Worm (Caenorhabditis elegans) whole organism, young adult: ENCODE data around the gene C52A11.3.

Experiments used
- F22D6.2 ChIP-seq: sonication (generic microtip); optimal IDR thresholded peaks from 2 replicates; lab custom pipeline; 2016; ENCODE audit warnings: mild to moderate bottlenecking, missing genetic modification characterization, missing compliant biosample characterization
- F37B4.10 ChIP-seq: fragments of 200-800 bp; sonication (Bioruptor generic); IDR thresholded peaks from 2 replicates; pipeline ENCODE4 v1.3.6; 2022; ENCODE audit warnings: missing genetic modification characterization, missing compliant biosample characterization
- F49E8.2 ChIP-seq: sonication (generic microtip); optimal IDR thresholded peaks from 3 replicates; lab custom pipeline; 2017; ENCODE audit warnings: missing genetic modification characterization, mild to moderate bottlenecking, missing compliant biosample characterization, antibody characterized with exemption, moderate library complexity; ENCODE audit not compliant: insufficient read depth
- F57C9.4 ChIP-seq: sonication (generic microtip); optimal IDR thresholded peaks from 2 replicates; lab custom pipeline; 2017; ENCODE audit warnings: mild to moderate bottlenecking, missing genetic modification characterization, missing compliant biosample characterization
- Y53F4B.3 ChIP-seq: fragments of 200-800 bp; sonication (Bioruptor generic); IDR thresholded peaks from 2 replicates; pipeline ENCODE4 v1.3.6; 2022; ENCODE audit warnings: missing genetic modification reagents, missing genetic modification characterization, missing compliant biosample characterization
- ZK185.1 ChIP-seq: sonication (generic microtip); optimal IDR thresholded peaks from 2 replicates; lab custom pipeline; 2016; ENCODE audit warnings: mild to moderate bottlenecking, missing genetic modification characterization, missing compliant biosample characterization; ENCODE audit not compliant: poor library complexity, severe bottlenecking
- atf-7 ChIP-seq: sonication (generic microtip); optimal IDR thresholded peaks from 2 replicates; lab custom pipeline; 2017; ENCODE audit warnings: mild to moderate bottlenecking, missing genetic modification characterization, missing compliant biosample characterization
- attf-5 ChIP-seq: fragments of 200-800 bp; sonication (Bioruptor generic); optimal IDR thresholded peaks from 2 replicates; lab custom pipeline; 2018; ENCODE audit warnings: mild to moderate bottlenecking, missing genetic modification characterization, missing compliant biosample characterization
- bed-1 ChIP-seq: fragments of 200-800 bp; sonication (Bioruptor generic); IDR thresholded peaks from 2 replicates; pipeline ENCODE4 v1.3.6; 2022; ENCODE audit warnings: missing genetic modification reagents, missing genetic modification characterization, missing compliant biosample characterization
- bed-2 ChIP-seq: fragments of 200-800 bp; sonication (Bioruptor generic); IDR thresholded peaks from 2 replicates; pipeline ENCODE4 v1.3.6; 2022; ENCODE audit warnings: missing genetic modification reagents, missing genetic modification characterization, missing compliant biosample characterization
- ccch-3 ChIP-seq: fragments of 200-800 bp; sonication (Bioruptor generic); optimal IDR thresholded peaks from 2 replicates; lab custom pipeline; 2018; ENCODE audit warnings: mild to moderate bottlenecking, missing genetic modification characterization, missing compliant biosample characterization
- cebp-1 ChIP-seq, 2 experiments: fragments of 200-800 bp in 1 of 2; sonication (Bioruptor generic) in 1 of 2; sonication (generic microtip) in 1 of 2; IDR thresholded peaks in 1 of 2; optimal IDR thresholded peaks in 1 of 2; 2 replicates each; pipeline versions ENCODE4 v1.3.6 to Lab custom; 2017 to 2022; ENCODE audit warnings: missing compliant biosample characterization in 2 of 2, missing genetic modification characterization in 2 of 2, mild to moderate bottlenecking in 1 of 2, missing genetic modification reagents in 1 of 2, moderate library complexity in 1 of 2
- ceh-100 ChIP-seq: fragments of 200-800 bp; sonication (Bioruptor generic); IDR thresholded peaks from 2 replicates; pipeline ENCODE4 v1.3.6; 2022; ENCODE audit warnings: missing genetic modification reagents, missing genetic modification characterization, missing compliant biosample characterization
- ceh-27 ChIP-seq: fragments of 200-800 bp; sonication (Bioruptor generic); optimal IDR thresholded peaks from 2 replicates; lab custom pipeline; 2018; ENCODE audit warnings: mild to moderate bottlenecking, missing genetic modification characterization, moderate library complexity, missing compliant biosample characterization
- ceh-40 ChIP-seq: fragments of 200-800 bp; sonication (Bioruptor generic); IDR thresholded peaks from 2 replicates; pipeline ENCODE4 v1.3.6; 2022; ENCODE audit warnings: missing genetic modification characterization, missing compliant biosample characterization
- ceh-79 ChIP-seq: sonication (generic microtip); optimal IDR thresholded peaks from 2 replicates; lab custom pipeline; 2017; ENCODE audit warnings: mild to moderate bottlenecking, missing genetic modification characterization, missing compliant biosample characterization
- die-1 ChIP-seq: sonication (generic microtip); optimal IDR thresholded peaks from 2 replicates; lab custom pipeline; 2016; ENCODE audit warnings: missing genotype, mild to moderate bottlenecking, missing genetic modification characterization, missing compliant biosample characterization
- dpl-1 ChIP-seq: fragments of 150-350 bp; optimal IDR thresholded peaks from 2 replicates; lab custom pipeline; 2014; ENCODE audit warnings: missing biosample characterization, missing genetic modification reagents, missing genetic modification characterization
- efl-1 ChIP-seq: fragments of 150-350 bp; optimal IDR thresholded peaks from 2 replicates; lab custom pipeline; 2014; ENCODE audit warnings: missing biosample characterization, missing genetic modification reagents, missing genetic modification characterization
- fkh-3 ChIP-seq: sonication (generic microtip); optimal IDR thresholded peaks from 2 replicates; lab custom pipeline; 2016; ENCODE audit warnings: mild to moderate bottlenecking, missing genetic modification characterization, missing compliant biosample characterization
- hlh-26 ChIP-seq: fragments of 200-800 bp; sonication (Bioruptor generic); conservative IDR thresholded peaks from 2 replicates; pipeline ENCODE4 v1.3.6; 2022; ENCODE audit warnings: missing genetic modification reagents, missing genetic modification characterization, missing compliant biosample characterization
- hmg-20 ChIP-seq: fragments of 200-800 bp; sonication (Bioruptor generic); IDR thresholded peaks from 2 replicates; pipeline ENCODE4 v1.3.6; 2022; ENCODE audit warnings: missing genetic modification reagents, missing genetic modification characterization, missing compliant biosample characterization
- hrde-1 ChIP-seq: sonication (generic microtip); optimal IDR thresholded peaks from 2 replicates; lab custom pipeline; 2016; ENCODE audit warnings: missing genetic modification characterization, mild to moderate bottlenecking, missing compliant biosample characterization, moderate library complexity, missing genotype, missing genetic modification reagents, borderline replicate concordance
- let-607 ChIP-seq, 2 experiments: fragments of 200-800 bp in 1 of 2; sonication (Bioruptor generic) in 1 of 2; sonication (generic microtip) in 1 of 2; optimal IDR thresholded peaks; 2 replicates each; lab custom pipeline; 2016 to 2018; ENCODE audit warnings: mild to moderate bottlenecking in 2 of 2, missing compliant biosample characterization in 2 of 2, missing genetic modification characterization in 2 of 2, moderate library complexity in 2 of 2, missing genotype in 1 of 2
- lin-35 ChIP-seq, 3 experiments: fragments of 150-350 bp in 2 of 3; sonication (generic microtip) in 1 of 3; optimal IDR thresholded peaks; 2 replicates each; lab custom pipeline; 2014 to 2018; ENCODE audit warnings: missing biosample characterization in 3 of 3, missing genetic modification characterization in 3 of 3, missing genetic modification reagents in 3 of 3
- lin-54 ChIP-seq: fragments of 200-800 bp; sonication (Bioruptor generic); optimal IDR thresholded peaks from 2 replicates; lab custom pipeline; 2018; ENCODE audit warnings: mild to moderate bottlenecking, missing genetic modification characterization, missing compliant biosample characterization
- lsl-1 ChIP-seq: fragments of 200-800 bp; sonication (Bioruptor generic); optimal IDR thresholded peaks from 2 replicates; lab custom pipeline; 2018; ENCODE audit warnings: mild to moderate bottlenecking, missing genetic modification characterization, moderate library complexity, missing compliant biosample characterization
- madf-6 ChIP-seq: fragments of 200-800 bp; sonication (Bioruptor generic); IDR thresholded peaks from 2 replicates; pipeline ENCODE4 v1.3.6; 2022; ENCODE audit warnings: missing genetic modification reagents, missing genetic modification characterization, missing compliant biosample characterization
- madf-8 ChIP-seq: fragments of 200-800 bp; sonication (Bioruptor generic); conservative IDR thresholded peaks from 2 replicates; pipeline ENCODE4 v1.3.6; 2022; ENCODE audit warnings: missing genetic modification reagents, missing genetic modification characterization, missing compliant biosample characterization
- mcd-1 ChIP-seq: fragments of 200-800 bp; sonication (Bioruptor generic); IDR thresholded peaks from 2 replicates; pipeline ENCODE4 v1.3.6; 2022; ENCODE audit warnings: missing genetic modification reagents, missing genetic modification characterization, missing compliant biosample characterization
- repo-1 ChIP-seq: sonication (generic microtip); optimal IDR thresholded peaks from 2 replicates; lab custom pipeline; 2017; ENCODE audit warnings: mild to moderate bottlenecking, missing genetic modification characterization, missing compliant biosample characterization
- rpc-1 ChIP-seq, 2 experiments: fragments of 150-350 bp in 1 of 2; sonication (generic microtip) in 1 of 2; optimal IDR thresholded peaks; 2 replicates each; lab custom pipeline; 2014 to 2018; ENCODE audit warnings: missing biosample characterization in 1 of 2, missing genetic modification characterization in 1 of 2, missing genetic modification reagents in 1 of 2, missing genotype in 1 of 2
- snpc-1.3 ChIP-seq: sonication (generic microtip); optimal IDR thresholded peaks from 2 replicates; lab custom pipeline; 2017; ENCODE audit warnings: missing genetic modification characterization, mild to moderate bottlenecking, missing compliant biosample characterization, antibody characterized with exemption, moderate library complexity, missing genotype, missing genetic modification reagents; ENCODE audit not compliant: insufficient read depth
- xnd-1 ChIP-seq: sonication (generic microtip); optimal IDR thresholded peaks from 2 replicates; lab custom pipeline; 2016; ENCODE audit warnings: missing genotype, missing genetic modification reagents, missing genetic modification characterization, missing compliant biosample characterization
- zfh-2 ChIP-seq: fragments of 200-800 bp; sonication (Bioruptor generic); conservative IDR thresholded peaks from 2 replicates; pipeline ENCODE4 v1.3.6; 2022; ENCODE audit warnings: missing genetic modification reagents, missing genetic modification characterization, missing compliant biosample characterization

Gene C52A11.3

ce11 chrII:10708660-10709059 lies 28.5 kb upstream of the C52A11.3 start, which contains the start of gene bli-1:
Gene bli-1, plus strand, starts transcription at chrII:10708960.
- no peak for TF ChIP-seq cebp-1 (GFP tag; IDR thresholded peaks at IDR 0.05; lab: Robert Waterston, UW)
- no peak for TF ChIP-seq cebp-1 (tag; optimal IDR thresholded peaks at IDR 0.05; lab: Kevin White, UChicago)
- TF ChIP-seq ceh-27 = no peak
- no peak for TF ChIP-seq fkh-3 (tag; lab: Kevin White, UChicago)
- TF ChIP-seq bed-1 (GFP tag; lab: Robert Waterston, UW) = no peak
- no peak for TF ChIP-seq ZK185.1 (tag; lab: Kevin White, UChicago)
- TF ChIP-seq snpc-1.3 (tag; lab: Kevin White, UChicago) = no peak
- no peak for TF ChIP-seq ccch-3 (GFP tag; lab: Kevin White, UChicago)
- TF ChIP-seq F22D6.2 = no peak
- TF ChIP-seq hrde-1 = no peak
- no peak for TF ChIP-seq rpc-1 (optimal IDR thresholded peaks at IDR 0.05; lab: Kevin White, UChicago)
- TF ChIP-seq rpc-1 (tag; optimal IDR thresholded peaks at IDR 0.05; lab: Kevin White, UChicago) = no peak
- TF ChIP-seq hmg-20 (GFP tag; lab: Robert Waterston, UW) = no peak
- no peak for TF ChIP-seq F37B4.10 (GFP tag; lab: Robert Waterston, UW)
- no peak for TF ChIP-seq Y53F4B.3
- TF ChIP-seq repo-1 (tag; lab: Kevin White, UChicago) = no peak
- no peak for TF ChIP-seq F57C9.4
- TF ChIP-seq hlh-26 = no peak
- no peak for TF ChIP-seq let-607 (tag; optimal IDR thresholded peaks at IDR 0.05; lab: Kevin White, UChicago)
- TF ChIP-seq madf-6 (GFP tag; lab: Robert Waterston, UW) = no peak

- peak; percentile 47; the same call in 1 of the 2 replicates for TF ChIP-seq madf-6 (GFP tag; lab: Robert Waterston, UW)
- TF ChIP-seq lsl-1 (GFP tag; lab: Kevin White, UChicago) = peak; percentile 56
- peak; percentile 87 for TF ChIP-seq lin-54 (GFP tag; lab: Kevin White, UChicago)
- TF ChIP-seq lin-35 (GFP tag; optimal IDR thresholded peaks at IDR 0.05; lab: Kevin White, UChicago) = peak in 2 of 3 experiments; percentile 31 to 37
- peak; percentile 10 for TF ChIP-seq xnd-1 (tag; lab: Kevin White, UChicago)
- no peak for TF ChIP-seq die-1 (tag; lab: Kevin White, UChicago)
- no peak for TF ChIP-seq attf-5
- 0 out of 2 replicates have a peak, but pooled peaks have one; percentile 16 for TF ChIP-seq madf-8 (GFP tag; lab: Robert Waterston, UW)
- no peak for TF ChIP-seq bed-2 (GFP tag; lab: Robert Waterston, UW)
- no peak for TF ChIP-seq ceh-40
- TF ChIP-seq efl-1 (GFP tag; lab: Kevin White, UChicago) = peak; percentile 64
- peak; percentile 69 for TF ChIP-seq dpl-1
- TF ChIP-seq, all 124 proteins: peak for 8
These were observed 22.8 kb upstream of the C52A11.3 start, which contains the start of the genes dph-2 and C09G5.7 for ce11 chrII:10714262-10714933. Gene dph-2, minus strand, starts transcription at chrII:10714297. Gene C09G5.7, plus strand, starts transcription at chrII:10714883.

ce11 chrII:10717124-10717523 lies 20.0 kb upstream of the C52A11.3 start, which contains the start of gene C09G5.13:
Gene C09G5.13, plus strand, starts transcription at chrII:10717424.
- no peak for TF ChIP-seq hmg-20 (GFP tag; lab: Robert Waterston, UW)
- TF ChIP-seq zfh-2 (GFP tag; lab: Robert Waterston, UW) = no peak
- no peak for TF ChIP-seq ceh-79
- no peak for TF ChIP-seq atf-7
- no peak for TF ChIP-seq F49E8.2 (tag; lab: Kevin White, UChicago)
- no peak for TF ChIP-seq ceh-100 (GFP tag; lab: Robert Waterston, UW)
- no peak for TF ChIP-seq mcd-1
- TF ChIP-seq, all 124 proteins: peak for 0
